Worm (Caenorhabditis elegans): ENCODE results near the gene col-2.

col-2 gene

DNA sequence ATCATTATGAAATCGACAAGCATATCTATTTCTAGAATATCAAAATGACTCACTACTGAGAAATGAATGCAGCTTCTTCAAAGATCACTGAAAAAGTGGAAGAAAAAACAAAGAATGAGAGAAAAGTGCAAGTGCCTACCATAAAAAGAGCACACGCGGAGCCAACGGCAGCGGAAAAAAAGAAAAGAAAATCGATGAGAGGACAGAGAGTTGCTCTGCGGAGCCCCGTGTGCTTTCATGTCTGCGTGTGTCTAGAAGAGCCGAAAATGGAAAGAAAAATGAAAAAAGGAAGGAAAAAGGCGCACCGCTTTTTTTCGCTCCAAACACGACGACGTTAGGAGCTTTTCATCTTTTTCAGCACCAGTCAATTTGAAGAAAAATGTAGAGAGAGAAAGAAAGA lies 22.5 kb downstream of the col-2 start, which contains the start of gene ipla-7 (continued):
- TF ChIP-seq hlh-4 (tag; optimal IDR thresholded peaks at IDR 0.05) (no peak), lir-3 (tag; optimal IDR thresholded peaks at IDR 0.05; ENCODE audit: poor library complexity) (no peak), irx-1 (tag; optimal IDR thresholded peaks at IDR 0.05) (no peak), nhr-19 (GFP tag; conservative IDR thresholded peaks at IDR 0.05) (no peak), fkh-10 (GFP tag; optimal IDR thresholded peaks at IDR 0.05) (peak; percentile 16), nhr-11 (tag; optimal IDR thresholded peaks at IDR 0.05) (no peak), lin-14 (GFP tag; optimal IDR thresholded peaks at IDR 0.05) (peak; percentile 80), pax-3 (tag; optimal IDR thresholded peaks at IDR 0.05) (no peak), blmp-1 (tag; optimal IDR thresholded peaks at IDR 0.05) (no peak), elt-2 (tag; optimal IDR thresholded peaks at IDR 0.05) (no peak), alr-1 (tag; optimal IDR thresholded peaks at IDR 0.05; ENCODE audit: borderline replicate concordance) (no peak), C04F5.9 (tag; optimal IDR thresholded peaks at IDR 0.05) (no peak), snpc-4 (tag; optimal IDR thresholded peaks at IDR 0.05) (no peak), unc-86 (tag; optimal IDR thresholded peaks at IDR 0.05) (peak; percentile 15), C34B4.2 (tag; optimal IDR thresholded peaks at IDR 0.05) (no peak), ama-1 (optimal IDR thresholded peaks at IDR 0.05) (no peak), efl-3 (GFP tag; optimal IDR thresholded peaks at IDR 0.05) (no peak), mab-9 (GFP tag; IDR thresholded peaks at IDR 0.05) (no peak), fkh-8 (tag; optimal IDR thresholded peaks at IDR 0.05) (peak; percentile 56), egl-27 (tag; optimal IDR thresholded peaks at IDR 0.05) (no peak), ceh-63 (GFP tag; optimal IDR thresholded peaks at IDR 0.05) (no peak), egl-13 (tag; optimal IDR thresholded peaks at IDR 0.05) (peak; percentile 7), sptf-1 (tag; optimal IDR thresholded peaks at IDR 0.05) (no peak), Y116A8C.19 (tag; optimal IDR thresholded peaks at IDR 0.05; ENCODE audit: borderline replicate concordance) (no peak), lin-39 (tag; optimal IDR thresholded peaks at IDR 0.05) (no peak), nhr-85 (tag) (no peak), lin-13 (GFP tag; optimal IDR thresholded peaks at IDR 0.05) (no peak), lin-35 (GFP tag; optimal IDR thresholded peaks at IDR 0.05) (peak in 1 of 2 experiments; percentile 11), nhr-71 (tag; optimal IDR thresholded peaks at IDR 0.05) (peak; percentile 51), elt-3 (tag; optimal IDR thresholded peaks at IDR 0.05) (no peak), unc-98 (GFP tag; IDR thresholded peaks at IDR 0.05) (no peak), ceh-90 (tag; optimal IDR thresholded peaks at IDR 0.05) (no peak), mep-1 (tag; optimal IDR thresholded peaks at IDR 0.05) (no peak), mef-2 (tag; optimal IDR thresholded peaks at IDR 0.05) (no peak), efl-1 (optimal IDR thresholded peaks at IDR 0.05) (peak in 1 of 2 experiments; percentile 5), efl-1 (GFP tag; optimal IDR thresholded peaks at IDR 0.05 in 1 of 2) (peak in 1 of 2 experiments; percentile 82), C16A3.4 (tag; optimal IDR thresholded peaks at IDR 0.05) (no peak), aha-1 (tag; optimal IDR thresholded peaks at IDR 0.05) (no peak), dsc-1 (tag; optimal IDR thresholded peaks at IDR 0.05) (no peak), hlh-17 (GFP tag; optimal IDR thresholded peaks at IDR 0.05; ENCODE audit: borderline replicate concordance) (no peak), fos-1 (tag; optimal IDR thresholded peaks at IDR 0.05) (no peak), unc-30 (tag; optimal IDR thresholded peaks at IDR 0.05) (no peak), unc-62 (GFP tag; optimal IDR thresholded peaks at IDR 0.05) (no peak), sox-4 (tag; optimal IDR thresholded peaks at IDR 0.05) (no peak), ceh-8 (GFP tag; optimal IDR thresholded peaks at IDR 0.05) (no peak), nhr-77 (tag; optimal IDR thresholded peaks at IDR 0.05) (no peak), isw-1 (GFP tag; IDR thresholded peaks at IDR 0.05) (no peak), rnt-1 (tag; optimal IDR thresholded peaks at IDR 0.05) (no peak), snu-23 (GFP tag; optimal IDR thresholded peaks at IDR 0.05) (no peak), skn-1 (tag; optimal IDR thresholded peaks at IDR 0.05) (no peak), nhr-90 (tag; optimal IDR thresholded peaks at IDR 0.05; ENCODE audit: poor library complexity) (no peak), pag-3 (tag; optimal IDR thresholded peaks at IDR 0.05; ENCODE audit: borderline replicate concordance, insufficient read depth) (no peak), nhr-76 (tag; optimal IDR thresholded peaks at IDR 0.05) (no peak), nhr-84 (tag; optimal IDR thresholded peaks at IDR 0.05) (no peak)

Data from whole organism, L1 larva.